Fruit fly (Drosophila melanogaster): ENCODE results near the gene eIF4E6.

dm6 chr3R:29055710-29056109, 28.7 kb upstream of the eIF4E6 start, which contains the start of gene Sirt7:
- TF ChIP-seq OdsH (GFP tag; optimal IDR thresholded peaks at IDR 0.05) (no peak), usp (GFP tag; optimal IDR thresholded peaks at IDR 0.05) (no peak), jim (GFP tag; optimal IDR thresholded peaks at IDR 0.05) (no peak), CrebA (GFP tag; optimal IDR thresholded peaks at IDR 0.05; ENCODE audit: borderline replicate concordance) (no peak), Vsx2 (GFP tag; optimal IDR thresholded peaks at IDR 0.05; ENCODE audit: partially characterized antibody) (peak; percentile 72)

Measured in whole organism, wandering third instar larva.